Worm (Caenorhabditis elegans) whole organism, L1 larva: ENCODE results near the gene hmg-1.2.

ENCODE experiments used
- C16A3.4 ChIP-seq: fragments of 150-350 bp; optimal IDR thresholded peaks from 2 replicates; lab custom pipeline; 2014; ENCODE audit warnings: missing biosample characterization, missing genetic modification characterization
- C34B4.2 ChIP-seq: sonication (generic microtip); optimal IDR thresholded peaks from 2 replicates; lab custom pipeline; 2017; ENCODE audit warnings: mild to moderate bottlenecking, missing genetic modification characterization, missing compliant biosample characterization
- aha-1 ChIP-seq: fragments of 150-350 bp; optimal IDR thresholded peaks from 2 replicates; lab custom pipeline; 2014; ENCODE audit warnings: missing biosample characterization, missing genetic modification characterization
- ama-1 ChIP-seq: fragments of 150-350 bp; optimal IDR thresholded peaks from 2 replicates; lab custom pipeline; 2014
- ceh-63 ChIP-seq: fragments of 200-800 bp; sonication (Bioruptor generic); optimal IDR thresholded peaks from 2 replicates; lab custom pipeline; 2018; ENCODE audit warnings: mild to moderate bottlenecking, missing genetic modification characterization, missing compliant biosample characterization
- ceh-8 ChIP-seq: fragments of 200-800 bp; sonication (Bioruptor generic); optimal IDR thresholded peaks from 2 replicates; lab custom pipeline; 2018; ENCODE audit warnings: mild to moderate bottlenecking, missing genetic modification characterization, moderate library complexity, missing compliant biosample characterization
- ces-1 ChIP-seq: fragments of 150-350 bp; optimal IDR thresholded peaks from 2 replicates; lab custom pipeline; 2014; ENCODE audit warnings: missing biosample characterization, missing genetic modification reagents, missing genetic modification characterization
- dsc-1 ChIP-seq: sonication (generic microtip); optimal IDR thresholded peaks from 2 replicates; lab custom pipeline; 2016; ENCODE audit warnings: mild to moderate bottlenecking, missing genetic modification characterization, missing compliant biosample characterization
- efl-3 ChIP-seq: fragments of 200-800 bp; sonication (Bioruptor generic); optimal IDR thresholded peaks from 2 replicates; lab custom pipeline; 2018; ENCODE audit warnings: mild to moderate bottlenecking, missing genetic modification characterization, missing compliant biosample characterization
- elt-2 ChIP-seq: sonication (generic microtip); optimal IDR thresholded peaks from 2 replicates; lab custom pipeline; 2016; ENCODE audit warnings: missing genetic modification characterization, mild to moderate bottlenecking, inconsistent platforms, missing compliant biosample characterization, missing genetic modification reagents
- elt-3 ChIP-seq, 6 experiments: fragments of 150-350 bp in 1 of 6; sonication (generic microtip); optimal IDR thresholded peaks; 2 replicates each; lab custom pipeline; 2017 to 2018; ENCODE audit warnings: missing biosample characterization in 6 of 6, missing genetic modification characterization in 6 of 6, inconsistent platforms in 1 of 6
- grh-1 ChIP-seq: fragments of 200-800 bp; sonication (Bioruptor generic); IDR thresholded peaks from 2 replicates; pipeline ENCODE4 v1.3.6; 2022; ENCODE audit warnings: missing genetic modification reagents, missing genetic modification characterization, missing compliant biosample characterization
- hlh-17 ChIP-seq: fragments of 200-800 bp; sonication (Bioruptor generic); optimal IDR thresholded peaks from 2 replicates; lab custom pipeline; 2018; ENCODE audit warnings: missing genetic modification characterization, mild to moderate bottlenecking, missing compliant biosample characterization, moderate library complexity, borderline replicate concordance
- hlh-4 ChIP-seq: sonication (generic microtip); optimal IDR thresholded peaks from 2 replicates; lab custom pipeline; 2016; ENCODE audit warnings: mild to moderate bottlenecking, missing genetic modification characterization, missing compliant biosample characterization
- irx-1 ChIP-seq: sonication (generic microtip); optimal IDR thresholded peaks from 2 replicates; lab custom pipeline; 2016; ENCODE audit warnings: missing genetic modification characterization, missing compliant biosample characterization
- isw-1 ChIP-seq: fragments of 200-800 bp; sonication (Bioruptor generic); IDR thresholded peaks from 2 replicates; pipeline ENCODE4 v1.3.6; 2022; ENCODE audit warnings: missing genetic modification characterization, missing compliant biosample characterization
- lir-3 ChIP-seq: sonication (generic microtip); optimal IDR thresholded peaks from 2 replicates; lab custom pipeline; 2016; ENCODE audit warnings: mild to moderate bottlenecking, missing genetic modification characterization, moderate library complexity, missing compliant biosample characterization; ENCODE audit not compliant: poor library complexity
- mdl-1 ChIP-seq, 2 experiments: fragments of 150-350 bp; optimal IDR thresholded peaks; 2 replicates each; lab custom pipeline; 2014 to 2017; ENCODE audit warnings: missing biosample characterization in 2 of 2, missing genetic modification characterization in 2 of 2, inconsistent platforms in 1 of 2
- nhr-20 ChIP-seq: sonication (generic microtip); optimal IDR thresholded peaks from 2 replicates; lab custom pipeline; 2016; ENCODE audit warnings: mild to moderate bottlenecking, missing genetic modification characterization, missing compliant biosample characterization
- nhr-76 ChIP-seq: sonication (generic microtip); optimal IDR thresholded peaks from 2 replicates; lab custom pipeline; 2017; ENCODE audit warnings: missing biosample characterization, missing genetic modification characterization
- nhr-77 ChIP-seq: fragments of 150-350 bp; optimal IDR thresholded peaks from 2 replicates; lab custom pipeline; 2014; ENCODE audit warnings: missing biosample characterization, missing genetic modification characterization
- nhr-84 ChIP-seq: sonication (generic microtip); optimal IDR thresholded peaks from 2 replicates; lab custom pipeline; 2017; ENCODE audit warnings: missing biosample characterization, missing genetic modification characterization
- nhr-85 ChIP-seq: sonication (generic microtip); peaks from one replicate; lab custom pipeline; 2016; ENCODE audit warnings: missing genetic modification characterization, inconsistent platforms, missing compliant biosample characterization
- pag-3 ChIP-seq: sonication (generic microtip); optimal IDR thresholded peaks from 2 replicates; lab custom pipeline; 2017; ENCODE audit warnings: missing genetic modification characterization, mild to moderate bottlenecking, missing compliant biosample characterization, antibody characterized with exemption, borderline replicate concordance; ENCODE audit not compliant: insufficient read depth
- rnt-1 ChIP-seq: sonication (generic microtip); optimal IDR thresholded peaks from 2 replicates; lab custom pipeline; 2016; ENCODE audit warnings: mild to moderate bottlenecking, missing genetic modification characterization, moderate library complexity, missing compliant biosample characterization
- skn-1 ChIP-seq: fragments of 150-350 bp; optimal IDR thresholded peaks from 2 replicates; lab custom pipeline; 2014; ENCODE audit warnings: missing biosample characterization, missing genetic modification characterization
- snpc-4 ChIP-seq: fragments of 150-350 bp; optimal IDR thresholded peaks from 2 replicates; lab custom pipeline; 2014; ENCODE audit warnings: missing biosample characterization, missing genetic modification characterization
- sox-4 ChIP-seq: sonication (generic microtip); optimal IDR thresholded peaks from 2 replicates; lab custom pipeline; 2016; ENCODE audit warnings: missing genetic modification characterization, missing compliant biosample characterization
- sptf-1 ChIP-seq: fragments of 150-350 bp; optimal IDR thresholded peaks from 2 replicates; lab custom pipeline; 2014; ENCODE audit warnings: missing biosample characterization, missing genetic modification characterization
- unc-30 ChIP-seq: sonication (generic microtip); optimal IDR thresholded peaks from 2 replicates; lab custom pipeline; 2017; ENCODE audit warnings: missing biosample characterization, missing genetic modification characterization
- unc-62 ChIP-seq: fragments of 150-350 bp; optimal IDR thresholded peaks from 2 replicates; lab custom pipeline; 2014; ENCODE audit warnings: missing biosample characterization, missing genetic modification reagents, missing genetic modification characterization

hmg-1.2 gene

ce11 chrIII:6256675-6257074, 23.5 kb upstream of the hmg-1.2 start, which contains the start of gene srg-9 (continued):
- TF ChIP-seq isw-1 (no peak), efl-3 (GFP tag; lab: Kevin White, UChicago) (no peak), ama-1 (lab: Kevin White, UChicago) (no peak), ceh-8 (no peak)

ce11 chrIII:6258262-6258661, 21.9 kb upstream of the hmg-1.2 start, which contains the start of gene srg-1:
srg-1 (minus strand) TSS chrIII:6258362.
- TF ChIP-seq nhr-84 (tag; lab: Kevin White, UChicago): no peak
- no peak for TF ChIP-seq ceh-63 (GFP tag; lab: Kevin White, UChicago)
- TF ChIP-seq lir-3 (tag; lab: Kevin White, UChicago): no peak
- TF ChIP-seq grh-1 (GFP tag; lab: Robert Waterston, UW): no peak
- TF ChIP-seq nhr-20: no peak
- TF ChIP-seq nhr-85 (tag; lab: Kevin White, UChicago): no peak
- TF ChIP-seq hlh-17 (GFP tag; lab: Kevin White, UChicago): no peak
- TF ChIP-seq elt-3 (tag; optimal IDR thresholded peaks at IDR 0.05; lab: Kevin White, UChicago): no peak
- no peak for TF ChIP-seq snpc-4 (tag; lab: Kevin White, UChicago)
- no peak for TF ChIP-seq efl-3 (GFP tag; lab: Kevin White, UChicago)
- TF ChIP-seq irx-1 (tag; lab: Kevin White, UChicago): no peak
- TF ChIP-seq unc-30 (tag; lab: Kevin White, UChicago): no peak
- no peak for TF ChIP-seq aha-1 (tag; lab: Kevin White, UChicago)
- TF ChIP-seq, all 84 proteins: peak for 0

ce11 chrIII:6260115-6260514, 20.1 kb upstream of the hmg-1.2 start, which contains the start of gene srg-2:
srg-2 (minus strand) TSS chrIII:6260215.
- TF ChIP-seq C16A3.4: no peak
- TF ChIP-seq, all 84 proteins: peak for 0

- TF ChIP-seq C34B4.2 (no peak), nhr-20 (no peak), isw-1 (no peak), aha-1 (tag; lab: Kevin White, UChicago) (no peak), hlh-4 (tag; lab: Kevin White, UChicago) (no peak), mdl-1 (tag; optimal IDR thresholded peaks at IDR 0.05; lab: Kevin White, UChicago) (no peak), grh-1 (GFP tag; lab: Robert Waterston, UW) (no peak), rnt-1 (tag; lab: Kevin White, UChicago) (no peak), nhr-76 (tag; lab: Kevin White, UChicago) (no peak), skn-1 (tag; lab: Kevin White, UChicago) (no peak), elt-3 (tag; optimal IDR thresholded peaks at IDR 0.05; lab: Kevin White, UChicago) (no peak), dsc-1 (tag; lab: Kevin White, UChicago) (no peak), irx-1 (tag; lab: Kevin White, UChicago) (no peak), unc-30 (tag; lab: Kevin White, UChicago) (no peak), pag-3 (no peak), sox-4 (tag; lab: Kevin White, UChicago) (no peak), nhr-84 (tag; lab: Kevin White, UChicago) (no peak)
Observed at ce11 chrIII:6261985-6262384, 18.2 kb upstream of the hmg-1.2 start, which contains the start of gene srg-4. srg-4 (minus strand) TSS chrIII:6262085.

- TF ChIP-seq nhr-84 (tag; lab: Kevin White, UChicago) (no peak), snpc-4 (tag; lab: Kevin White, UChicago) (no peak), sptf-1 (tag; lab: Kevin White, UChicago) (no peak), elt-3 (tag; optimal IDR thresholded peaks at IDR 0.05; lab: Kevin White, UChicago) (no peak), ces-1 (no peak), hlh-17 (GFP tag; lab: Kevin White, UChicago) (no peak), nhr-77 (tag; lab: Kevin White, UChicago) (no peak), unc-30 (tag; lab: Kevin White, UChicago) (no peak), elt-2 (tag; lab: Kevin White, UChicago) (no peak), unc-62 (GFP tag; lab: Kevin White, UChicago) (no peak)
Observed at ce11 chrIII:6264447-6264846, 15.7 kb upstream of the hmg-1.2 start, which contains the start of gene srg-5. srg-5 (minus strand) TSS chrIII:6264547.
